Fruit fly (Drosophila melanogaster) whole organism, wandering third instar larva: Measurements from ENCODE around the gene CG10097.

Source experiments
- CG32264 ChIP-seq: fragments of 200-800 bp; sonication (Bioruptor generic); optimal IDR thresholded peaks from 2 replicates; lab custom pipeline; 2016; ENCODE audit warnings: missing biosample characterization, missing genetic modification characterization
- CG9705 ChIP-seq: fragments of 200-800 bp; sonication (Bioruptor generic); optimal IDR thresholded peaks from 2 replicates; lab custom pipeline; 2018; ENCODE audit warnings: missing biosample characterization, mild to moderate bottlenecking, missing genetic modification characterization
- CrebA ChIP-seq: fragments of 200-800 bp; sonication (Bioruptor generic); optimal IDR thresholded peaks from 2 replicates; lab custom pipeline; 2016; ENCODE audit warnings: missing biosample characterization, mild to moderate bottlenecking, missing genetic modification characterization, borderline replicate concordance
- Dif ChIP-seq: fragments of 200-275, 200-300 bp; sonication (Bioruptor generic); optimal IDR thresholded peaks from 2 replicates; lab custom pipeline; 2018; ENCODE audit warnings: missing biosample characterization, missing genetic modification characterization; ENCODE audit not compliant: partially characterized antibody
- GATAd ChIP-seq: sonication (Bioruptor generic); optimal IDR thresholded peaks from 2 replicates; lab custom pipeline; 2016; ENCODE audit warnings: missing biosample characterization, missing genetic modification characterization
- HLH106 ChIP-seq: fragments of 200-800 bp; optimal IDR thresholded peaks from 3 replicates; lab custom pipeline; 2019; ENCODE audit warnings: missing biosample characterization, mild to moderate bottlenecking, missing genetic modification characterization, moderate library complexity
- Hnf4 ChIP-seq: fragments of 200-800 bp; sonication (Bioruptor generic); optimal IDR thresholded peaks from 2 replicates; lab custom pipeline; 2016; ENCODE audit warnings: missing biosample characterization, mild to moderate bottlenecking, missing genetic modification characterization
- Hr78 ChIP-seq: fragments of >200 bp; optimal IDR thresholded peaks from 2 replicates; lab custom pipeline; 2017; ENCODE audit warnings: missing biosample characterization, missing genetic modification characterization
- Hr83 ChIP-seq: fragments of 200-300 bp; sonication (Bioruptor generic); optimal IDR thresholded peaks from 2 replicates; lab custom pipeline; 2016; ENCODE audit warnings: missing biosample characterization, mild to moderate bottlenecking, missing genetic modification characterization, moderate library complexity; ENCODE audit not compliant: poor library complexity, severe bottlenecking
- Jra ChIP-seq: sonication (Bioruptor generic); optimal IDR thresholded peaks from 2 replicates; lab custom pipeline; 2016; ENCODE audit warnings: missing biosample characterization, missing genetic modification characterization
- N ChIP-seq: fragments of >200 bp; optimal IDR thresholded peaks from 2 replicates; lab custom pipeline; 2018; ENCODE audit warnings: missing biosample characterization, missing external identifiers, missing genetic modification characterization
- OdsH ChIP-seq: fragments of 200-800 bp; sonication (Bioruptor generic); optimal IDR thresholded peaks from 2 replicates; lab custom pipeline; 2016; ENCODE audit warnings: missing biosample characterization, mild to moderate bottlenecking, missing genetic modification characterization
- Rel ChIP-seq, 2 experiments: fragments of 200-800 bp; sonication (Bioruptor generic) in 1 of 2; optimal IDR thresholded peaks; 2 replicates in 1 of 2; 3 replicates in 1 of 2; lab custom pipeline; 2016 to 2019; ENCODE audit warnings: mild to moderate bottlenecking in 2 of 2, missing biosample characterization in 2 of 2, missing genetic modification characterization in 2 of 2, moderate library complexity in 1 of 2
- Sp1 ChIP-seq: fragments of 200-800 bp; sonication (Bioruptor generic); optimal IDR thresholded peaks from 3 replicates; lab custom pipeline; 2019; ENCODE audit warnings: missing biosample characterization, mild to moderate bottlenecking, missing genetic modification characterization, moderate library complexity
- br ChIP-seq: fragments of 200-800 bp; sonication (Bioruptor generic); optimal IDR thresholded peaks from 2 replicates; lab custom pipeline; 2016; ENCODE audit warnings: missing biosample characterization, missing genetic modification characterization
- dmrt93B ChIP-seq: fragments of 200-800 bp; sonication (Bioruptor generic); optimal IDR thresholded peaks from 2 replicates; lab custom pipeline; 2018; ENCODE audit warnings: missing biosample characterization, mild to moderate bottlenecking, missing genetic modification characterization
- dsf ChIP-seq: sonication (Bioruptor generic); optimal IDR thresholded peaks from 2 replicates; lab custom pipeline; 2016; ENCODE audit warnings: missing biosample characterization, missing genetic modification characterization, borderline replicate concordance
- ey ChIP-seq: fragments of 200-800 bp; sonication (Bioruptor generic); optimal IDR thresholded peaks from 2 replicates; lab custom pipeline; 2016; ENCODE audit warnings: missing biosample characterization, missing genetic modification characterization
- foxo ChIP-seq, 2 experiments: fragments of 200-800 bp; sonication (Bioruptor generic); optimal IDR thresholded peaks; 2 replicates in 1 of 2; 3 replicates in 1 of 2; lab custom pipeline; 2016 to 2017; ENCODE audit warnings: missing biosample characterization in 2 of 2, missing genetic modification characterization in 2 of 2
- fru ChIP-seq: fragments of 200-800 bp; sonication (Bioruptor generic); optimal IDR thresholded peaks from 3 replicates; lab custom pipeline; 2016; ENCODE audit warnings: missing biosample characterization, mild to moderate bottlenecking, missing genetic modification characterization
- h ChIP-seq: fragments of 200-800 bp; sonication (Bioruptor generic); optimal IDR thresholded peaks from 3 replicates; lab custom pipeline; 2016; ENCODE audit warnings: missing biosample characterization, mild to moderate bottlenecking, missing genetic modification characterization
- lola ChIP-seq: fragments of >200 bp; optimal IDR thresholded peaks from 2 replicates; lab custom pipeline; 2017; ENCODE audit warnings: missing biosample characterization, missing genetic modification characterization
- pan ChIP-seq: fragments of >200 bp; optimal IDR thresholded peaks from 2 replicates; lab custom pipeline; 2017
- psq ChIP-seq: fragments of 200-800 bp; sonication (Bioruptor generic); optimal IDR thresholded peaks from 3 replicates; lab custom pipeline; 2017; ENCODE audit warnings: missing biosample characterization, mild to moderate bottlenecking, missing genetic modification characterization, moderate library complexity
- rgr ChIP-seq: fragments of 200-800 bp; sonication (Bioruptor generic); optimal IDR thresholded peaks from 3 replicates; lab custom pipeline; 2016; ENCODE audit warnings: missing biosample characterization, mild to moderate bottlenecking, missing genetic modification characterization
- sv ChIP-seq: fragments of 200-800 bp; sonication (Bioruptor generic); optimal IDR thresholded peaks from 3 replicates; lab custom pipeline; 2016; ENCODE audit warnings: missing biosample characterization, missing genetic modification characterization
- tai ChIP-seq: sonication (Bioruptor generic); optimal IDR thresholded peaks from 2 replicates; lab custom pipeline; 2016; ENCODE audit warnings: missing biosample characterization, missing genetic modification characterization
- usp ChIP-seq: fragments of >200 bp; optimal IDR thresholded peaks from 2 replicates; lab custom pipeline; 2017; ENCODE audit warnings: missing biosample characterization, missing genetic modification characterization
- woc ChIP-seq: sonication (Bioruptor generic); optimal IDR thresholded peaks from 2 replicates; lab custom pipeline; 2016; ENCODE audit warnings: missing biosample characterization, mild to moderate bottlenecking, missing genetic modification characterization

CG10097 gene

DNA sequence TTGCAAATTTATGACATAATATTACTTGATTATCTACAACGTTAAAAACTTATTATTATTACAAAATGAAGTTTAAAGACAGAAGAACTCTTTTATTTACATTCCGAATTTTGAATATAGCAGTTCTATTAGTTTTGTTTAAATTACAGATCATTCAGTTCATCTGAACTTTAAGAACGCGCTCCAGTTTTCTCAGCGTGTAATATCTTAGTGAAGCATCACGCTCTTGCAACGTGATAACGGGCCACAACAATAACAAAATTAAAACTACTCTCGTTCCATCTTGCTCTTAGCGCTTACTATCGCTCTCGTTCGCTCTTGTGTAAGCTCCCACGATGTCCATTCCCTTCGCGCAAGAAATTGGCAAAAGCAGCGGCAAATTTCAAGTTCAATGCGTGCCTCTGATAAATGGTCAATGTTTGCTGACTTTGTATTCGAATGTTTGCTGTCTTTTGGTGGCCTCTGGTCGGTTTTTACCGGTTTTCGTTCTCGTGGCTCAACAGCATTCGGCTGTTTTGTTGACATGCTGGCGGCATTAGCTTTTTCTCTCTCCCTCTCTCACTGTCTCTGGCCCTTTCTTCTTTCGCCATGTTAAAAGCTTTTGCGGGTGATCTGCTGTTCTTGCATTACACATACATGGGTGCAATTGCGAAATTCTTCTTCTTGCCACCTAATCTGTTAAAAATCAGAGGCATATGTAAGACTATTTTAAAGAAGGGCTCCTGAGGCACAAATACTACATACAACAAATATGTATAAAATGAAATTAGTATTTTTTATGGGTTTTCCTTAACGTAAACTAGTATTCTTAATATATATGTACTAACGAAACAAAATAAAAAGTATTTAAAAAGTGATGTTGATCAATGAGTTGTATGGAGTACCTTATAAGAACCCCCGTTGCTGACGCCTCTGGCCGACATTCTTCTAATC lies 47.1 kb upstream of the CG10097 start (continued):
- TF ChIP-seq sv (GFP tag; lab: Kevin White, UChicago) (no peak), usp (GFP tag; lab: Kevin White, UChicago) (no peak)

DNA sequence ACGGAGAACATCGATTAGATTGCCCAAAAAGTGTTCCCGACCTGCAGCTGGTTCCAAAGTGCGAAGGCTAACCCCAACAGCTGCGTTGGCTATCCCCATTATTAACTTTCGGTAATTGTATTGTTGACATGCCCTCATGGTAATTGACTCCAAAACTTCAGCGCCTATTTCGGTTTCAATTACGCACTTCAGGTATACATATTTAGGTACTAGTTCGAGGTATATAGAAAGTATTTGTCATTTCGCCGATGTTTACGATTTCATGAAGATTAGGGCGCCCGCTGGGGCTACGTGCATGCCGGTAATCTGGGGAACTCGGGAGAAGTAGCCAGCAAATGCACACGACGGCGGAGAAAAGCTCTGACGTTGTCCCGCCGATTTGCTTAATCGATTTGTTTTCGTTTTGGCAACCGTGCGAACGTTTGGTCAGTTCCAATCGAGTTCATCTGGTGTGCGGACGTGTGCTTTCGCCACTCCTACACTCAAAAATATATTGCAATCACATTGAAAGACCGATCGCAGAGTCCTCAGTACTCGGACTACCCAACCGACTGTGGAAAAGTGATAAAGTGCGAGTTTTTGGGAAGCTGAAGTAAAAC lies 45.3 kb upstream of the CG10097 start:
- peak; percentile 19 for TF ChIP-seq woc (GFP tag; lab: Kevin White, UChicago)
- TF ChIP-seq HLH106 (tag; lab: Kevin White, UChicago), result no peak
- TF ChIP-seq Sp1 (GFP tag; lab: Kevin White, UChicago), result peak; percentile 31
- no peak for TF ChIP-seq CG9705 (GFP tag; lab: Kevin White, UChicago)
- TF ChIP-seq rgr, result peak; percentile 60
- no peak for TF ChIP-seq dsf (GFP tag; lab: Kevin White, UChicago)
- no peak for TF ChIP-seq Rel (GFP tag; optimal IDR thresholded peaks at IDR 0.05; lab: Kevin White, UChicago)
- peak; percentile 95 for TF ChIP-seq Rel (tag; optimal IDR thresholded peaks at IDR 0.05; lab: Kevin White, UChicago)
- TF ChIP-seq Hnf4 (GFP tag; lab: Kevin White, UChicago), result peak; percentile 1
- TF ChIP-seq CG32264, result no peak
- TF ChIP-seq lola (GFP tag; lab: Kevin White, UChicago), result no peak
- no peak for TF ChIP-seq Hr78 (GFP tag; lab: Kevin White, UChicago)
- no peak for TF ChIP-seq N (GFP tag; lab: Kevin White, UChicago)
- TF ChIP-seq foxo (GFP tag; optimal IDR thresholded peaks at IDR 0.05; lab: Kevin White, UChicago), result peak in 1 of 2 experiments; percentile 16
- TF ChIP-seq fru (GFP tag; lab: Kevin White, UChicago), result peak; percentile 20
- peak; percentile 63 for TF ChIP-seq h (GFP tag; lab: Kevin White, UChicago)
- TF ChIP-seq tai (GFP tag; lab: Kevin White, UChicago), result no peak
- no peak for TF ChIP-seq pan (lab: Kevin White, UChicago)
- TF ChIP-seq Hr83, result peak; percentile 55
- TF ChIP-seq ey, result no peak
- TF ChIP-seq Dif, result peak; percentile 11
- no peak for TF ChIP-seq dmrt93B
- no peak for TF ChIP-seq usp (GFP tag; lab: Kevin White, UChicago)
- no peak for TF ChIP-seq sv (GFP tag; lab: Kevin White, UChicago)
- no peak for TF ChIP-seq CrebA (GFP tag; lab: Kevin White, UChicago)

DNA sequence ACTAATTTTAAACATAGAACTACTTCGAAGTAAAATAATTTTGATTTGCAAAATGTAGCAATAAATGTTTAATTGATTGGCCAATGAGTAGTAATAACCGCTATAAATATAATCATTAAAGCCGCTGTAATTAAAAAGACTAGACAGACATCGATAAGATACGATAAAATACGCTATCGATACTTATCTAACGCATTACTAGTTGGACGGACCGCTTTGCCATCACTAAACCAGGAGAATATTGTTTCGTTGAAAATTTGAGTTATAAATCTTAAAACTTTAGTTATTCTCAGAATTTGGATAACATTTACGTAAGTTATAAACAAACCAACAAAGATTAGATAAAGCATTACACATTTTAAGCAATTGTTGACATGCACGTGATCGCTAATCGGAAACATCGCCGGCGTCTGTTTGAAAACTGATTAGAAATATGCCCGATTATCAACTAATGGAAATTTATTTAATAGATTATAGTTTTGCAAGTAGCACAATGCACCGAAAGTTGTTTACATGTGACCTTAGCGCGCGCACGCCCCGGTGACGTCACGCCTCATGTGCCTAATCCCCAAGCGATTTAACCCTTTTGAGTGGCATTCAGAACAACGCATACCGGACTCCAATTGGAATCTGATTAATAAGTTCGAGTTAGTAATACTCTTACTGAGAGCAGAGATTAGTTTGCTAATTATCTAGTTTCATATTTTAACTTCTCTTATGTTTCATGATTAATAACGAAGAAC lies 43.8 kb upstream of the CG10097 start, which contains the start of gene Desat1:
Desat1 (plus strand) TSS at position 200 of the 743 bp plus-strand sequence.
- TF ChIP-seq GATAd (GFP tag; lab: Kevin White, UChicago) (no peak), dsf (GFP tag; lab: Kevin White, UChicago) (peak; percentile 34), woc (GFP tag; lab: Kevin White, UChicago) (peak; percentile 32), Jra (GFP tag; lab: Kevin White, UChicago) (peak; percentile 34)

DNA sequence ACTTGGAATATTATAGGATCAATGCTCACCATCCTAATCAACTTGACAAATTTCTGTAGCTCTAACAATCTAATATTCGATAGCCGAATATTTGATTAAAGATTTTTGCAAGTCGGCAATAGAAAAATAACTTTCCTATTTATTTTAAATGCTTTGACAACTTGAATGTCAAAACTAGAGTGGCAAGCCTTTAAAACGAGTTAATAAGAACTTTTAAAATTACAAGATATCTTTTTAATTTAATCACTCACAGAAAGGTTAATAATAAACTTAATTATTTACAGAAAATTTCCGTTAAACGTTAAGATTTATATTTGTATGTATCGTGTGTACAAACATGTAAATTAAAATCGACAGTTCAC lies 43.2 kb upstream of the CG10097 start, which contains the start of the genes CG17207 and CG46427:
CG17207 (minus strand) TSS at position 101 of the 362 bp plus-strand sequence.
CG46427 (minus strand) TSS at position 101 of the 362 bp plus-strand sequence.
- no peak for TF ChIP-seq OdsH (GFP tag; lab: Kevin White, UChicago)

DNA sequence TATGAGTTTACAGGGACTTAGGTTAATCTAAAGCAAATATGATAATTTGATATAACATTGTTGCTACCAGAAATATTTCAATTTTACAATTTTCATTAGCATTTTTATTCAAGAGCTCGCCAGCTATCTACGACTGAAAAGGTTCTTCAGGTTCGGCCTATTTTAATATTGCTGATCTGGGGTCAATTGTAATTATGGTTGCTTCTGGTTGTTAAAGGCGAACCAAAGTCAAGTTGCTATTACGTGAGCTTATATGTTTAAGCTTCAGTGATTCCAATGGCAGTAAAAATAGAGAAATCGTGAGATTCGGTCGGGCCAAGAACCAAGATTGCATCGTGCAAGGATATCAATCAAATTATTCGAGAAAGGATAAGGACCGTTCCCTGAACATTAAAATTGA lies 40.2 kb upstream of the CG10097 start, which contains the start of gene Desat2:
Desat2 (plus strand) TSS at position 301 of the 400 bp plus-strand sequence.
- TF ChIP-seq br (GFP tag; lab: Kevin White, UChicago) (no peak), h (GFP tag; lab: Kevin White, UChicago) (no peak), CG9705 (GFP tag; lab: Kevin White, UChicago) (no peak), usp (GFP tag; lab: Kevin White, UChicago) (no peak), psq (no peak), GATAd (GFP tag; lab: Kevin White, UChicago) (no peak), Rel (GFP tag; optimal IDR thresholded peaks at IDR 0.05; lab: Kevin White, UChicago) (no peak), Rel (tag; optimal IDR thresholded peaks at IDR 0.05; lab: Kevin White, UChicago) (no peak)
